Fruit fly (Drosophila melanogaster) S2 (cell line): ENCODE data around the gene CG13794.

Source experiments
- CG8478 ChIP-seq: fragments of >200 bp; optimal IDR thresholded peaks from 2 replicates; lab custom pipeline; 2018
- CTCF ChIP-seq, 2 experiments: fragments of >200 bp; optimal IDR thresholded peaks; 2 replicates each; lab custom pipeline; 2018

The CG13794 gene

dm6 chr2L:7675754-7676178, 46.9 kb downstream of the CG13794 start:
- TF ChIP-seq CG8478 (lab: Kevin White, UChicago) (no peak), CTCF (optimal IDR thresholded peaks at IDR 0.05; lab: Kevin White, UChicago) (no peak)

dm6 chr2L:7675028-7675749, 47.4 kb downstream of the CG13794 start, which contains the start of gene Slob:
Slob (minus strand) TSS chr2L:7675078.
- TF ChIP-seq CG8478 (lab: Kevin White, UChicago): no peak
- no peak for TF ChIP-seq CTCF (optimal IDR thresholded peaks at IDR 0.05; lab: Kevin White, UChicago)
